Fruit fly (Drosophila melanogaster): ENCODE data around the gene RhoGEF3.
A peak's percentile ranks its signal among the peaks of the same experiment; 100 is the strongest.

The RhoGEF3 gene

dm6 chr3L:264378-265151 lies 12.7 kb upstream of the RhoGEF3 start, which contains the start of the genes Tudor-SN and mRpL17 (continued):
- TF ChIP-seq CG8290 (GFP tag; optimal IDR thresholded peaks at IDR 0.05): peak; percentile 21
- peak in 1 of 2 experiments; percentile 35 for TF ChIP-seq CG8290 (tag; optimal IDR thresholded peaks at IDR 0.05)
- TF ChIP-seq sisA (GFP tag; IDR thresholded peaks at IDR 0.05): no peak
- no peak for TF ChIP-seq pan (optimal IDR thresholded peaks at IDR 0.05)
- peak in 1 of 2 experiments; percentile 27 for TF ChIP-seq pan (GFP tag; optimal IDR thresholded peaks at IDR 0.05 in 1 of 2, IDR thresholded peaks at IDR 0.05 in 1 of 2)
- peak; percentile 60 for TF ChIP-seq Dek (tag; optimal IDR thresholded peaks at IDR 0.05)
- TF ChIP-seq Max (GFP tag; optimal IDR thresholded peaks at IDR 0.05): peak; percentile 52
- no peak for TF ChIP-seq CG3065 (GFP tag; optimal IDR thresholded peaks at IDR 0.05)
- peak; percentile 27 for TF ChIP-seq dmrt99B (tag; optimal IDR thresholded peaks at IDR 0.05)
- peak; percentile 42 for TF ChIP-seq lilli (GFP tag; optimal IDR thresholded peaks at IDR 0.05)
- TF ChIP-seq eve (GFP tag; optimal IDR thresholded peaks at IDR 0.05): no peak
- TF ChIP-seq ems (GFP tag; optimal IDR thresholded peaks at IDR 0.05): peak; percentile 32
- peak; percentile 40 for TF ChIP-seq HLH54F (GFP tag; optimal IDR thresholded peaks at IDR 0.05)
- no peak for TF ChIP-seq CG14965 (GFP tag; optimal IDR thresholded peaks at IDR 0.05; ENCODE audit: borderline replicate concordance)
- TF ChIP-seq Ada2b (GFP tag; IDR thresholded peaks at IDR 0.05): 0 out of 2 replicates have a peak, but pooled peaks have one; percentile 1
- TF ChIP-seq az2 (GFP tag; optimal IDR thresholded peaks at IDR 0.05): peak; percentile 11
- TF ChIP-seq Rx (GFP tag; IDR thresholded peaks at IDR 0.05): no peak
- no peak for TF ChIP-seq CG11093 (GFP tag; IDR thresholded peaks at IDR 0.05)
- peak; percentile 81 for TF ChIP-seq CG30020 (tag; optimal IDR thresholded peaks at IDR 0.05)
- peak; percentile 21 for TF ChIP-seq CG4820 (GFP tag; optimal IDR thresholded peaks at IDR 0.05)
- TF ChIP-seq tap (tag; optimal IDR thresholded peaks at IDR 0.05): no peak
- TF ChIP-seq CkIIα-i1 (GFP tag; IDR thresholded peaks at IDR 0.05): no peak
- peak; percentile 42 for TF ChIP-seq Ets97D (GFP tag; optimal IDR thresholded peaks at IDR 0.05)
- peak; percentile 16 for TF ChIP-seq Hsf (GFP tag; optimal IDR thresholded peaks at IDR 0.05)
- no peak for TF ChIP-seq TFAM (GFP tag; optimal IDR thresholded peaks at IDR 0.05)
- peak; percentile 77 for TF ChIP-seq MESR4 (GFP tag; optimal IDR thresholded peaks at IDR 0.05)
- no peak for TF ChIP-seq ash1 (GFP tag; optimal IDR thresholded peaks at IDR 0.05)
- TF ChIP-seq tll (GFP tag; optimal IDR thresholded peaks at IDR 0.05): no peak
- peak; percentile 61 for TF ChIP-seq Xbp1 (GFP tag; optimal IDR thresholded peaks at IDR 0.05)
- TF ChIP-seq Sry-δ (GFP tag; optimal IDR thresholded peaks at IDR 0.05): peak; percentile 93
- TF ChIP-seq Sry-β (GFP tag; optimal IDR thresholded peaks at IDR 0.05): peak; percentile 55
- TF ChIP-seq crp (GFP tag; optimal IDR thresholded peaks at IDR 0.05): peak in 1 of 2 experiments; percentile 83
- no peak for TF ChIP-seq CG11695 (GFP tag; IDR thresholded peaks at IDR 0.05)
- peak; percentile 11 for TF ChIP-seq CG34376 (GFP tag; optimal IDR thresholded peaks at IDR 0.05)
- TF ChIP-seq HmgD (GFP tag; optimal IDR thresholded peaks at IDR 0.05): no peak
- TF ChIP-seq nerfin-1 (tag; optimal IDR thresholded peaks at IDR 0.05): peak; percentile 37
- TF ChIP-seq prd (optimal IDR thresholded peaks at IDR 0.05): no peak
- peak; percentile 42; the same call in 1 of the 3 replicates for TF ChIP-seq prd (GFP tag; IDR thresholded peaks at IDR 0.05)
- TF ChIP-seq Hmr (GFP tag; optimal IDR thresholded peaks at IDR 0.05): peak; percentile 62
- TF ChIP-seq trh (GFP tag; optimal IDR thresholded peaks at IDR 0.05): no peak
- peak; percentile 98 for TF ChIP-seq CG42726 (GFP tag; IDR thresholded peaks at IDR 0.05; ENCODE audit: partially characterized antibody)
- TF ChIP-seq Bgb (GFP tag; IDR thresholded peaks at IDR 0.05; ENCODE audit: partially characterized antibody): peak; percentile 98
- TF ChIP-seq knrl (GFP tag; IDR thresholded peaks at IDR 0.05; ENCODE audit: partially characterized antibody): peak; percentile 99
- peak; percentile 72 for TF ChIP-seq MBD-R2 (GFP tag; IDR thresholded peaks at IDR 0.05)
- TF ChIP-seq CG30403 (GFP tag; optimal IDR thresholded peaks at IDR 0.05): peak; percentile 69
- peak; percentile 93 for TF ChIP-seq CG14710 (tag; optimal IDR thresholded peaks at IDR 0.05)
- TF ChIP-seq crol (GFP tag; IDR thresholded peaks at IDR 0.05): no peak
- peak; percentile 22 for TF ChIP-seq CG3995 (GFP tag; optimal IDR thresholded peaks at IDR 0.05)
- TF ChIP-seq bbx (GFP tag; IDR thresholded peaks at IDR 0.05; ENCODE audit: partially characterized antibody): peak; percentile 99

Measured in whole organism, embryonic.